Worm (Caenorhabditis elegans) whole organism, mixed stage, embryonic: ENCODE data around the gene ham-1.

Experiments
- bed-3 ChIP-seq: fragments of 200-800 bp; sonication (Bioruptor generic); optimal IDR thresholded peaks from 3 replicates; lab custom pipeline; 2018; ENCODE audit warnings: mild to moderate bottlenecking, missing genetic modification characterization, moderate library complexity, missing compliant biosample characterization
- blmp-1 ChIP-seq: fragments of 150-350 bp; optimal IDR thresholded peaks from 2 replicates; lab custom pipeline; 2014; ENCODE audit warnings: missing biosample characterization, missing genetic modification characterization
- ceh-43 ChIP-seq: fragments of 200-800 bp; sonication (Bioruptor generic); optimal IDR thresholded peaks from 2 replicates; lab custom pipeline; 2018; ENCODE audit warnings: mild to moderate bottlenecking, missing genetic modification characterization, moderate library complexity, missing compliant biosample characterization
- ceh-83 ChIP-seq: fragments of 200-800 bp; sonication (Bioruptor generic); optimal IDR thresholded peaks from 2 replicates; lab custom pipeline; 2018; ENCODE audit warnings: mild to moderate bottlenecking, missing genetic modification characterization, missing compliant biosample characterization
- ces-1 ChIP-seq: fragments of 150-350 bp; optimal IDR thresholded peaks from 2 replicates; lab custom pipeline; 2014; ENCODE audit warnings: missing biosample characterization, missing genetic modification reagents, missing genetic modification characterization
- cnd-1 ChIP-seq: fragments of 200-800 bp; sonication (Bioruptor generic); optimal IDR thresholded peaks from 2 replicates; lab custom pipeline; 2018; ENCODE audit warnings: mild to moderate bottlenecking, missing genetic modification characterization, missing compliant biosample characterization
- drap-1 ChIP-seq: fragments of 200-800 bp; sonication (Bioruptor generic); optimal IDR thresholded peaks from 3 replicates; lab custom pipeline; 2018; ENCODE audit warnings: mild to moderate bottlenecking, missing genetic modification characterization, missing compliant biosample characterization
- elt-1 ChIP-seq: sonication (generic microtip); optimal IDR thresholded peaks from 2 replicates; lab custom pipeline; 2017; ENCODE audit warnings: missing genetic modification characterization, mild to moderate bottlenecking, missing compliant biosample characterization, antibody characterized with exemption, moderate library complexity, borderline replicate concordance; ENCODE audit not compliant: insufficient read depth
- elt-3 ChIP-seq: fragments of 150-350 bp; optimal IDR thresholded peaks from 2 replicates; lab custom pipeline; 2014; ENCODE audit warnings: missing biosample characterization, missing genetic modification characterization
- flh-1 ChIP-seq: fragments of 200-800 bp; sonication (Bioruptor generic); optimal IDR thresholded peaks from 2 replicates; lab custom pipeline; 2018; ENCODE audit warnings: mild to moderate bottlenecking, missing genetic modification characterization, moderate library complexity, missing compliant biosample characterization
- ham-2 ChIP-seq: fragments of 200-800 bp; sonication (Bioruptor generic); optimal IDR thresholded peaks from 2 replicates; lab custom pipeline; 2018; ENCODE audit warnings: mild to moderate bottlenecking, missing genetic modification characterization, missing compliant biosample characterization
- hlh-1 ChIP-seq: fragments of 150-350 bp; optimal IDR thresholded peaks from 2 replicates; lab custom pipeline; 2014; ENCODE audit warnings: missing biosample characterization, missing genetic modification reagents, missing genetic modification characterization
- lin-32 ChIP-seq: fragments of 200-800 bp; sonication (Bioruptor generic); optimal IDR thresholded peaks from 2 replicates; lab custom pipeline; 2018; ENCODE audit warnings: mild to moderate bottlenecking, missing genetic modification characterization, missing compliant biosample characterization
- lsy-2 ChIP-seq: fragments of 150-350 bp; optimal IDR thresholded peaks from 2 replicates; lab custom pipeline; 2014; ENCODE audit warnings: missing biosample characterization, missing genetic modification characterization
- mab-5 ChIP-seq: fragments of 150-350 bp; optimal IDR thresholded peaks from 2 replicates; lab custom pipeline; 2014; ENCODE audit warnings: missing biosample characterization, missing genetic modification characterization
- nhr-12 ChIP-seq: fragments of 150-350 bp; optimal IDR thresholded peaks from 2 replicates; lab custom pipeline; 2014; ENCODE audit warnings: missing biosample characterization, missing genetic modification characterization
- nhr-2 ChIP-seq: fragments of 150-350 bp; optimal IDR thresholded peaks from 2 replicates; lab custom pipeline; 2014; ENCODE audit warnings: missing biosample characterization, missing genetic modification characterization
- nhr-28 ChIP-seq: fragments of 150-350 bp; optimal IDR thresholded peaks from 2 replicates; lab custom pipeline; 2014; ENCODE audit warnings: missing biosample characterization, missing genetic modification characterization
- pha-4 ChIP-seq: fragments of 150-350 bp; optimal IDR thresholded peaks from 2 replicates; lab custom pipeline; 2018; ENCODE audit warnings: missing biosample characterization, missing genetic modification reagents, missing genetic modification characterization
- sem-2 ChIP-seq: fragments of 200-800 bp; sonication (Bioruptor generic); optimal IDR thresholded peaks from 2 replicates; lab custom pipeline; 2018; ENCODE audit warnings: mild to moderate bottlenecking, missing genetic modification characterization, missing compliant biosample characterization
- sptf-1 ChIP-seq: sonication (generic microtip); optimal IDR thresholded peaks from 2 replicates; lab custom pipeline; 2017; ENCODE audit warnings: mild to moderate bottlenecking, missing genetic modification characterization, moderate library complexity, missing compliant biosample characterization
- tbx-8 ChIP-seq: fragments of 200-800 bp; sonication (Bioruptor generic); optimal IDR thresholded peaks from 2 replicates; lab custom pipeline; 2018; ENCODE audit warnings: mild to moderate bottlenecking, missing genetic modification characterization, moderate library complexity, missing compliant biosample characterization
- unc-120 ChIP-seq: sonication (generic microtip); optimal IDR thresholded peaks from 2 replicates; lab custom pipeline; 2017; ENCODE audit warnings: missing genetic modification characterization, missing compliant biosample characterization; ENCODE audit not compliant: poor library complexity, severe bottlenecking
- unc-39 ChIP-seq: fragments of 150-350 bp; optimal IDR thresholded peaks from 2 replicates; lab custom pipeline; 2014; ENCODE audit warnings: missing biosample characterization, missing genetic modification characterization
- unc-62 ChIP-seq: fragments of 150-350 bp; optimal IDR thresholded peaks from 2 replicates; lab custom pipeline; 2014; ENCODE audit warnings: missing biosample characterization, missing genetic modification reagents, missing genetic modification characterization
- zip-8 ChIP-seq: fragments of 150-350 bp; optimal IDR thresholded peaks from 2 replicates; lab custom pipeline; 2014; ENCODE audit warnings: missing biosample characterization, missing genetic modification characterization
- ztf-11 ChIP-seq: fragments of 150-350 bp; optimal IDR thresholded peaks from 2 replicates; lab custom pipeline; 2014; ENCODE audit warnings: missing biosample characterization, missing genetic modification characterization

The ham-1 gene

ce11 chrIV:12531464-12531863, 10.5 kb upstream of the ham-1 start:
- TF ChIP-seq ztf-11, result no peak
- no peak for TF ChIP-seq unc-62 (GFP tag; lab: Kevin White, UChicago)
- TF ChIP-seq zip-8 (tag; lab: Kevin White, UChicago), result no peak
- TF ChIP-seq elt-1 (tag; lab: Kevin White, UChicago), result no peak
- no peak for TF ChIP-seq nhr-2
- TF ChIP-seq pha-4 (tag; lab: Kevin White, UChicago), result no peak
- no peak for TF ChIP-seq unc-39 (tag; lab: Kevin White, UChicago)
- no peak for TF ChIP-seq sem-2 (GFP tag; lab: Kevin White, UChicago)
- no peak for TF ChIP-seq mab-5 (tag; lab: Kevin White, UChicago)
- TF ChIP-seq ces-1, result no peak
- no peak for TF ChIP-seq tbx-8 (GFP tag; lab: Kevin White, UChicago)
- TF ChIP-seq hlh-1 (tag; lab: Kevin White, UChicago), result no peak

- TF ChIP-seq sptf-1 (tag; lab: Kevin White, UChicago), result peak; percentile 56
- no peak for TF ChIP-seq lsy-2 (tag; lab: Kevin White, UChicago)
- no peak for TF ChIP-seq bed-3 (GFP tag; lab: Kevin White, UChicago)
- TF ChIP-seq ceh-43, result peak; percentile 64
- peak; percentile 22 for TF ChIP-seq cnd-1 (tag; lab: Kevin White, UChicago)
- TF ChIP-seq, all 35 proteins: peak for 3
Measured at ce11 chrIV:12536358-12536757, 5.6 kb upstream of the ham-1 start.

ce11 chrIV:12537694-12538093, 4.3 kb upstream of the ham-1 start:
- TF ChIP-seq cnd-1 (tag; lab: Kevin White, UChicago) (peak; percentile 8), nhr-2 (peak; percentile 88), zip-8 (tag; lab: Kevin White, UChicago) (peak; percentile 95), unc-120 (tag; lab: Kevin White, UChicago) (no peak)

DNA sequence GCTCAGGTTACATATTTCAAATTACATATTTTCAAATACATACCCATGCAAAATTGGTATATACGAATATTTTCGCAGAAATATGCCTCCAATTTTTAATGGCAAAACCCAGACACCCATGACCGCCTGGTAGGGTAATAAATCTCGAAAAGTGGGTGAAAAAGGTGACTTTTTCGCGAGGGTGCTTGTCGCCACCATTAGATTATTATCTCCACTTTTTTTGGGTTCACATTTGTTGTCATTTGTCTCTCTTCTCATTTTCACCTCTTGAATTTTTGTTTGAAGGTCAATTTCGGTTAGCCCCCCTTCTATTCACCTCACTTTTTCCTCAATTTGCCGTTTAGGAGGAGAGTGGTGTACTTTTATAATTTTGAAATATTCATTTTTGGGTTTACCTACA, 1.7 kb upstream of the ham-1 start:
- no peak for TF ChIP-seq nhr-12 (tag; lab: Kevin White, UChicago)
- TF ChIP-seq ceh-43, result no peak
- no peak for TF ChIP-seq nhr-2
- no peak for TF ChIP-seq nhr-28 (tag; lab: Kevin White, UChicago)
- no peak for TF ChIP-seq bed-3 (GFP tag; lab: Kevin White, UChicago)
- no peak for TF ChIP-seq ces-1
- no peak for TF ChIP-seq hlh-1 (tag; lab: Kevin White, UChicago)
- no peak for TF ChIP-seq lsy-2 (tag; lab: Kevin White, UChicago)
- TF ChIP-seq unc-120 (tag; lab: Kevin White, UChicago), result no peak
- TF ChIP-seq elt-1 (tag; lab: Kevin White, UChicago), result no peak
- TF ChIP-seq lin-32 (GFP tag; lab: Kevin White, UChicago), result no peak
- TF ChIP-seq sem-2 (GFP tag; lab: Kevin White, UChicago), result no peak
- TF ChIP-seq drap-1 (GFP tag; lab: Kevin White, UChicago), result no peak
- no peak for TF ChIP-seq flh-1 (GFP tag; lab: Kevin White, UChicago)
- TF ChIP-seq cnd-1 (tag; lab: Kevin White, UChicago), result no peak
- TF ChIP-seq tbx-8 (GFP tag; lab: Kevin White, UChicago), result no peak
- TF ChIP-seq elt-3 (tag; lab: Kevin White, UChicago), result no peak
- TF ChIP-seq blmp-1, result no peak
- TF ChIP-seq mab-5 (tag; lab: Kevin White, UChicago), result no peak

- no peak for TF ChIP-seq pha-4 (tag; lab: Kevin White, UChicago)
- peak; percentile 39 for TF ChIP-seq ceh-43
- no peak for TF ChIP-seq ceh-83 (GFP tag; lab: Kevin White, UChicago)
- peak; percentile 66 for TF ChIP-seq nhr-2
- peak; percentile 30 for TF ChIP-seq zip-8 (tag; lab: Kevin White, UChicago)
- TF ChIP-seq ztf-11, result no peak
- TF ChIP-seq, all 35 proteins: peak for 3
Measured at ce11 chrIV:12544624-12545023, 2.6 kb downstream of the ham-1 start.

DNA sequence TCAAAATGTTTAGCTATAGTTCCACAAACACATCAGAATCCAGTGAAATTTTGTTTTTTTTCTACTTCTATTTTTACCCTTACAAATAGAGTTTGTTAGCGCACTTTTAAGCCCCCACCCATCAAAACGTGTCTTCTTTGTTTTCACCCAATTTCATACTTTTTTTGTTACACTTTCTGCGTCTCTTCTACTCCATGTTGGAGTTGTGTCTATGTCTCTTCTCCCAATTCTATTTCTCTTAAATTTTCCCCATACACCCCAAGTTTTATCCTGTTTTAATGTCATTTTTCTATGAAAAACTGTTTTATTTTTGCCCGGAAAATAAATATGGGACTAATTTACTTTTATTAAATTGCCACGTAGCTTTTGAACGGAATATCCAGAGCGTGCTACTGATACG, 3.4 kb downstream of the ham-1 start:
- no peak for TF ChIP-seq ham-2 (GFP tag; lab: Kevin White, UChicago)
- TF ChIP-seq ces-1, result peak; percentile 57
